Fruit fly (Drosophila melanogaster): ENCODE data around the gene GATAd.

The GATAd gene

dm6 chr2L:10306518-10307260, 26.8 kb upstream of the GATAd start, which contains the start of the genes CG5390 and CG4968 (continued):
- TF ChIP-seq CG43689 (GFP tag; IDR thresholded peaks at IDR 0.05) (0 out of 2 replicates have a peak, but pooled peaks have one; percentile 44), Adf1 (GFP tag; IDR thresholded peaks at IDR 0.05) (peak; percentile 48), CG10462 (GFP tag; optimal IDR thresholded peaks at IDR 0.05) (no peak), D19B (GFP tag; optimal IDR thresholded peaks at IDR 0.05) (peak; percentile 50), CG10654 (GFP tag; optimal IDR thresholded peaks at IDR 0.05) (peak; percentile 58), CG6272 (GFP tag; IDR thresholded peaks at IDR 0.05) (no peak), NK7.1 (GFP tag; optimal IDR thresholded peaks at IDR 0.05) (no peak), dm (GFP tag; optimal IDR thresholded peaks at IDR 0.05) (no peak), gcm (GFP tag; optimal IDR thresholded peaks at IDR 0.05) (peak; percentile 64), gem (tag; optimal IDR thresholded peaks at IDR 0.05) (peak; percentile 87), CG1529 (GFP tag; optimal IDR thresholded peaks at IDR 0.05) (peak; percentile 41), Chrac-16 (GFP tag; optimal IDR thresholded peaks at IDR 0.05) (peak; percentile 8), CG7745 (tag; optimal IDR thresholded peaks at IDR 0.05) (no peak), zfh1 (GFP tag; IDR thresholded peaks at IDR 0.05) (0 out of 3 replicates have a peak, but pooled peaks have one; percentile 48), ab (GFP tag; optimal IDR thresholded peaks at IDR 0.05) (no peak), psq (GFP tag; optimal IDR thresholded peaks at IDR 0.05) (peak; percentile 30), Lhr (GFP tag; optimal IDR thresholded peaks at IDR 0.05) (peak; percentile 63), Lpt (GFP tag; optimal IDR thresholded peaks at IDR 0.05) (no peak), Antp (GFP tag; optimal IDR thresholded peaks at IDR 0.05) (peak; percentile 6), CG4707 (GFP tag; optimal IDR thresholded peaks at IDR 0.05) (peak; percentile 38), Usf (GFP tag; optimal IDR thresholded peaks at IDR 0.05) (no peak), ems (GFP tag; optimal IDR thresholded peaks at IDR 0.05) (peak; percentile 3), MBD-R2 (GFP tag; IDR thresholded peaks at IDR 0.05) (peak; percentile 87), esg (GFP tag; conservative IDR thresholded peaks at IDR 0.05) (peak; percentile 13; the same call in 1 of the 2 replicates), zen (tag; optimal IDR thresholded peaks at IDR 0.05) (peak; percentile 33), CG11696 (GFP tag; IDR thresholded peaks at IDR 0.05) (no peak), crp (GFP tag; optimal IDR thresholded peaks at IDR 0.05) (peak in 1 of 2 experiments; percentile 31), her (GFP tag; optimal IDR thresholded peaks at IDR 0.05) (no peak), nau (GFP tag; optimal IDR thresholded peaks at IDR 0.05) (peak; percentile 33), Jarid2 (GFP tag; optimal IDR thresholded peaks at IDR 0.05) (no peak), Dek (tag; optimal IDR thresholded peaks at IDR 0.05) (no peak), Six4 (GFP tag; optimal IDR thresholded peaks at IDR 0.05) (peak; percentile 18), CG32532 (GFP tag; IDR thresholded peaks at IDR 0.05) (peak; percentile 78), Rfx (GFP tag; IDR thresholded peaks at IDR 0.05) (peak; percentile 72), CG3407 (GFP tag; optimal IDR thresholded peaks at IDR 0.05) (peak; percentile 56), CG16815 (GFP tag; optimal IDR thresholded peaks at IDR 0.05) (peak; percentile 12), schlank (tag; optimal IDR thresholded peaks at IDR 0.05) (peak; percentile 18), sens (GFP tag) (peak; percentile 81), CG6813 (GFP tag; optimal IDR thresholded peaks at IDR 0.05) (no peak), CG11398 (GFP tag; optimal IDR thresholded peaks at IDR 0.05) (no peak), CG10274 (GFP tag; optimal IDR thresholded peaks at IDR 0.05) (peak; percentile 10), Fer1 (GFP tag; optimal IDR thresholded peaks at IDR 0.05) (peak; percentile 83), CG7786 (GFP tag; optimal IDR thresholded peaks at IDR 0.05) (no peak), CG8924 (tag; optimal IDR thresholded peaks at IDR 0.05) (peak; percentile 81), pnt (GFP tag; optimal IDR thresholded peaks at IDR 0.05) (no peak), CG10543 (GFP tag; optimal IDR thresholded peaks at IDR 0.05) (peak; percentile 70), CG8359 (GFP tag; optimal IDR thresholded peaks at IDR 0.05; ENCODE audit: borderline replicate concordance) (no peak), Gug (GFP tag; IDR thresholded peaks at IDR 0.05) (no peak), Hand (GFP tag; optimal IDR thresholded peaks at IDR 0.05) (peak; percentile 54), dysf (GFP tag; IDR thresholded peaks at IDR 0.05) (peak; percentile 55; the same call in 1 of the 3 replicates)

Data from whole organism, embryonic.